Fruit fly (Drosophila melanogaster) whole organism: ENCODE data around the gene B-H2.

Source experiments
- CG8478 ChIP-seq: fragments of >200 bp; optimal IDR thresholded peaks from 2 replicates; lab custom pipeline; 2018; ENCODE audit warnings: inconsistent platforms
- Dll ChIP-seq: fragments of >200 bp; optimal IDR thresholded peaks from 2 replicates; lab custom pipeline; 2017
- EcR ChIP-seq, 2 experiments: fragments of >200 bp; optimal IDR thresholded peaks; 2 replicates each; lab custom pipeline; 2017; ENCODE audit warnings: missing biosample characterization in 2 of 2, missing genetic modification characterization in 2 of 2, missing genetic modification reagents in 2 of 2
- pan ChIP-seq: fragments of >200 bp; optimal IDR thresholded peaks from 2 replicates; lab custom pipeline; 2017
- psq ChIP-seq: fragments of >200 bp; optimal IDR thresholded peaks from 2 replicates; lab custom pipeline; 2017
- usp ChIP-seq: fragments of >200 bp; optimal IDR thresholded peaks from 2 replicates; lab custom pipeline; 2017; ENCODE audit warnings: missing biosample characterization, missing genetic modification characterization, mixed read lengths

Gene B-H2

dm6 chrX:17314213-17314612 lies at the start of gene B-H2:
Gene B-H2 (plus strand): TSS chrX:17314581.
- TF ChIP-seq EcR (GFP tag; optimal IDR thresholded peaks at IDR 0.05; lab: Kevin White, UChicago) (no peak), Dll (lab: Kevin White, UChicago) (peak; percentile 87), CG8478 (lab: Kevin White, UChicago) (peak; percentile 63)

dm6 chrX:17265402-17266028 lies 48.9 kb upstream of the B-H2 start:
- TF ChIP-seq EcR (GFP tag; optimal IDR thresholded peaks at IDR 0.05; lab: Kevin White, UChicago) (no peak), CG8478 (lab: Kevin White, UChicago) (no peak), Dll (lab: Kevin White, UChicago) (no peak), pan (lab: Kevin White, UChicago) (no peak), usp (no peak), psq (lab: Kevin White, UChicago) (no peak)

- TF ChIP-seq pan (lab: Kevin White, UChicago) (no peak), Dll (lab: Kevin White, UChicago) (no peak), CG8478 (lab: Kevin White, UChicago) (no peak), psq (lab: Kevin White, UChicago) (no peak), usp (no peak), EcR (GFP tag; optimal IDR thresholded peaks at IDR 0.05; lab: Kevin White, UChicago) (no peak)
Observed at dm6 chrX:17274798-17275197, 39.6 kb upstream of the B-H2 start.

- TF ChIP-seq usp (no peak), Dll (lab: Kevin White, UChicago) (no peak), pan (lab: Kevin White, UChicago) (no peak), psq (lab: Kevin White, UChicago) (no peak), CG8478 (lab: Kevin White, UChicago) (no peak), EcR (GFP tag; optimal IDR thresholded peaks at IDR 0.05; lab: Kevin White, UChicago) (no peak)
Observed at dm6 chrX:17282196-17282595, 32.2 kb upstream of the B-H2 start, which contains the start of gene CG5445. Gene CG5445 (plus strand): TSS chrX:17282496.

- TF ChIP-seq CG8478 (lab: Kevin White, UChicago) (no peak), pan (lab: Kevin White, UChicago) (no peak), usp (no peak), EcR (GFP tag; optimal IDR thresholded peaks at IDR 0.05; lab: Kevin White, UChicago) (no peak)
Observed at dm6 chrX:17282626-17283025, 31.8 kb upstream of the B-H2 start, which contains the start of gene CG8664. Gene CG8664 (minus strand): TSS chrX:17282726.

- TF ChIP-seq usp = no peak
- no peak for TF ChIP-seq EcR (GFP tag; optimal IDR thresholded peaks at IDR 0.05; lab: Kevin White, UChicago)
Observed at dm6 chrX:17284400-17284799, 30.0 kb upstream of the B-H2 start, which contains the start of gene CG8661. Gene CG8661 (minus strand): TSS chrX:17284500.

dm6 chrX:17285069-17285468 lies 29.3 kb upstream of the B-H2 start:
- TF ChIP-seq pan (lab: Kevin White, UChicago) (no peak), usp (no peak), Dll (lab: Kevin White, UChicago) (no peak), EcR (GFP tag; optimal IDR thresholded peaks at IDR 0.05; lab: Kevin White, UChicago) (no peak), psq (lab: Kevin White, UChicago) (no peak), CG8478 (lab: Kevin White, UChicago) (no peak)

dm6 chrX:17289225-17289624 lies 25.2 kb upstream of the B-H2 start:
- TF ChIP-seq CG8478 (lab: Kevin White, UChicago) = no peak
- no peak for TF ChIP-seq Dll (lab: Kevin White, UChicago)
- TF ChIP-seq pan (lab: Kevin White, UChicago) = no peak
- TF ChIP-seq usp = no peak
- TF ChIP-seq psq (lab: Kevin White, UChicago) = no peak
- no peak for TF ChIP-seq EcR (GFP tag; optimal IDR thresholded peaks at IDR 0.05; lab: Kevin White, UChicago)

dm6 chrX:17290154-17290959 lies 24.0 kb upstream of the B-H2 start:
- TF ChIP-seq pan (lab: Kevin White, UChicago) (no peak), psq (lab: Kevin White, UChicago) (no peak), usp (no peak), Dll (lab: Kevin White, UChicago) (no peak), EcR (GFP tag; optimal IDR thresholded peaks at IDR 0.05; lab: Kevin White, UChicago) (no peak), CG8478 (lab: Kevin White, UChicago) (no peak)

- TF ChIP-seq psq (lab: Kevin White, UChicago) (no peak), pan (lab: Kevin White, UChicago) (no peak), usp (no peak), Dll (lab: Kevin White, UChicago) (no peak), CG8478 (lab: Kevin White, UChicago) (no peak), EcR (GFP tag; optimal IDR thresholded peaks at IDR 0.05; lab: Kevin White, UChicago) (no peak)
Observed at dm6 chrX:17290960-17291432, 23.4 kb upstream of the B-H2 start.

- TF ChIP-seq CG8478 (lab: Kevin White, UChicago) (no peak), usp (no peak), EcR (GFP tag; optimal IDR thresholded peaks at IDR 0.05; lab: Kevin White, UChicago) (no peak), psq (lab: Kevin White, UChicago) (no peak), Dll (lab: Kevin White, UChicago) (no peak), pan (lab: Kevin White, UChicago) (no peak)
Observed at dm6 chrX:17292050-17292730, 22.2 kb upstream of the B-H2 start.
